Worm (Caenorhabditis elegans): ENCODE measurements around the gene spp-12.
A peak's percentile ranks its signal among the peaks of the same experiment; 100 is the strongest.

Gene spp-12

ce11 chrV:13929503-13929902, 39.9 kb downstream of the spp-12 start, which contains the start of gene srxa-13:
srxa-13 (plus strand) TSS chrV:13929803.
- TF ChIP-seq dve-1 (tag; optimal IDR thresholded peaks at IDR 0.05; ENCODE audit: insufficient read depth), result no peak
- no peak for TF ChIP-seq skn-1 (tag; optimal IDR thresholded peaks at IDR 0.05)
- TF ChIP-seq ceh-82 (tag; optimal IDR thresholded peaks at IDR 0.05), result no peak
- TF ChIP-seq Y5F2A.4 (GFP tag; optimal IDR thresholded peaks at IDR 0.05), result no peak
- TF ChIP-seq nhr-28 (tag; optimal IDR thresholded peaks at IDR 0.05), result no peak
- TF ChIP-seq ZK546.5 (tag; optimal IDR thresholded peaks at IDR 0.05), result no peak
- TF ChIP-seq F49E8.2 (tag; optimal IDR thresholded peaks at IDR 0.05; ENCODE audit: borderline replicate concordance), result no peak
- TF ChIP-seq unc-130 (GFP tag; optimal IDR thresholded peaks at IDR 0.05), result no peak
- TF ChIP-seq nhr-10 (tag; optimal IDR thresholded peaks at IDR 0.05), result no peak

DNA sequence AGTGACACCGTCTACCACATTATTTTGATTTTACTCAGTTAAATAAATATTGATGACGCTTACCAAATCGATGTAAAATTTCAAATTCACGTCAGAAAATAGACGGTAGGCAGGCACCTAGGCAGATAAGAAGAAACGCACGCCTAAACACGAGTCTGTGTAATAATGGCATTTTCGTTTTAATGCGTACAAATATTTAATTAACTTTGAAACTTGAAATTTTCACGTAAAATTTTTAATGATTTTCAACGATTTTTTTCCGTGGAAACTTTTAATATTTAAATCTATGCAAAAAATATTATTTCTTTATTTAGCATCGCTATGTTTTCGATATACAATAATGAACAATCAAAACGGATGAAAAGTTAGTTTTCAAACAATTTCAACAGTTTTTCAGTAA, 41.6 kb downstream of the spp-12 start, which contains the start of gene C06B3.16:
Gene C06B3.16, plus strand, starts transcription at position 301 of the 400 bp plus-strand sequence.
- TF ChIP-seq lin-15B (tag; optimal IDR thresholded peaks at IDR 0.05) (no peak), aha-1 (tag) (peak; percentile 18), spr-3 (GFP tag; optimal IDR thresholded peaks at IDR 0.05) (no peak)

DNA sequence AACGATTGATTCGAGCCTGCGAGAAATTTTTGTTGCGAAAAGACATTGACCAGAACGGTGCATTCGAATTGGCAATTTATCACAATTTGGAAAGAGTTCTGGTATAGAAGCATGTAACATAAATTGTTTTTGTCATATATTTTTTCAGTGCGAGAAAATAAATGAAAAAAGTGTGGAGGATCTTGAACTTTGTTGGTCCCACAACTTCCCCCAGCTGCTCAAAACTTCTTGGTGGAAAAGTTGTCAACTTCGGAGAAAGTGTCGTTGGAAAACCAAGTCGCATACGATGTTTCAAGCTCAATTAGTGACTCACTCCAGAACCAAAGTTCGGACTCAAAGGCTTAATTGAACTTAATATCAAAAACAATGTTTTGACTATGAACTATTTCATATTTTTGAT, 42.3 kb downstream of the spp-12 start:
- no peak for TF ChIP-seq lin-29 (GFP tag; IDR thresholded peaks at IDR 0.05)
- peak; percentile 94 for TF ChIP-seq aha-1 (tag)
- TF ChIP-seq nhr-25 (tag; optimal IDR thresholded peaks at IDR 0.05; ENCODE audit: borderline replicate concordance, insufficient read depth), result no peak
- peak in 1 of 2 experiments; percentile 34 for TF ChIP-seq unc-62 (GFP tag; optimal IDR thresholded peaks at IDR 0.05 in 1 of 2)
- TF ChIP-seq unc-62 (tag; optimal IDR thresholded peaks at IDR 0.05), result no peak
- no peak for TF ChIP-seq mdl-1 (tag; optimal IDR thresholded peaks at IDR 0.05)
- TF ChIP-seq zfp-2 (tag; optimal IDR thresholded peaks at IDR 0.05), result no peak
- TF ChIP-seq ZK546.5 (tag; optimal IDR thresholded peaks at IDR 0.05), result no peak
- no peak for TF ChIP-seq hmg-1.1 (GFP tag; IDR thresholded peaks at IDR 0.05)

ce11 chrV:13934545-13934944, 44.9 kb downstream of the spp-12 start, which contains the start of gene R10D12.1:
R10D12.1 (minus strand) TSS chrV:13934645.
- TF ChIP-seq pha-4 (GFP tag; IDR thresholded peaks at IDR 0.05) (no peak), pha-4 (tag; optimal IDR thresholded peaks at IDR 0.05) (no peak), pqm-1 (tag; optimal IDR thresholded peaks at IDR 0.05) (no peak), nhr-28 (tag; optimal IDR thresholded peaks at IDR 0.05) (peak; percentile 19), hlh-30 (tag; optimal IDR thresholded peaks at IDR 0.05; ENCODE audit: insufficient read depth) (peak; percentile 7), zag-1 (tag; optimal IDR thresholded peaks at IDR 0.05) (no peak), lin-39 (tag; optimal IDR thresholded peaks at IDR 0.05) (no peak)

DNA sequence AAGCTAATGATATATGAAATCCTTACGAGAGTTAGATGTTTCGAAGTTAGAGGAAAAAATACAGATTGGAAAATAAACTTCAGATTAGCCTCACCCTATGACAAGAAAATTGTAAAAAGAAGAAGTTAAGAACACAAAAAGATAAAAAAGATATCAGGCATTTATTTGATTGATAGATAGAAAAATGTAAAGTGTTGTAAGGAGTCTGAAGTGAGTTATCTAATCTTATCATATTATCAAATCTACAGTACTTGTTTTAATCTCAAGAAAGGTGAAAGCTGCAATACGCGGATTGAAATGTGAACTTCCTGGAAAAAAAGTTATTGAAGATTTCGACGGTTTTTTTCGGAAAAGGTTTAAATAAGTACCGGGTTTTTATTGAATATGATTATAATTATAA, 45.8 kb downstream of the spp-12 start:
- no peak for TF ChIP-seq F10B5.3 (tag; optimal IDR thresholded peaks at IDR 0.05)
- TF ChIP-seq Y105C5A.15 (GFP tag; IDR thresholded peaks at IDR 0.05), result no peak
- no peak for TF ChIP-seq nhr-77 (tag; optimal IDR thresholded peaks at IDR 0.05)
- no peak for TF ChIP-seq saeg-2 (GFP tag; IDR thresholded peaks at IDR 0.05)
- no peak for TF ChIP-seq ces-1 (GFP tag; optimal IDR thresholded peaks at IDR 0.05)
- no peak for TF ChIP-seq daf-19 (GFP tag; conservative IDR thresholded peaks at IDR 0.05)
- no peak for TF ChIP-seq ceh-32 (tag; optimal IDR thresholded peaks at IDR 0.05; ENCODE audit: poor library complexity)
- TF ChIP-seq Y48G9A.11 (GFP tag; IDR thresholded peaks at IDR 0.05), result no peak
- TF ChIP-seq nhr-28 (tag; optimal IDR thresholded peaks at IDR 0.05), result no peak
- TF ChIP-seq ctbp-1 (GFP tag; IDR thresholded peaks at IDR 0.05), result no peak
- TF ChIP-seq ceh-20 (GFP tag; IDR thresholded peaks at IDR 0.05), result no peak
- no peak for TF ChIP-seq hif-1 (tag; optimal IDR thresholded peaks at IDR 0.05)
- no peak for TF ChIP-seq F44E2.7 (GFP tag; IDR thresholded peaks at IDR 0.05)
- no peak for TF ChIP-seq R02D3.7 (tag; optimal IDR thresholded peaks at IDR 0.05)
- TF ChIP-seq D1046.2 (GFP tag; IDR thresholded peaks at IDR 0.05), result no peak
- no peak for TF ChIP-seq nhr-25 (tag; optimal IDR thresholded peaks at IDR 0.05; ENCODE audit: borderline replicate concordance, insufficient read depth)
- no peak for TF ChIP-seq daf-12 (tag; optimal IDR thresholded peaks at IDR 0.05)
- no peak for TF ChIP-seq gei-8 (GFP tag; optimal IDR thresholded peaks at IDR 0.05)
- no peak for TF ChIP-seq nhr-48 (tag; optimal IDR thresholded peaks at IDR 0.05)
- no peak for TF ChIP-seq unc-39 (tag; optimal IDR thresholded peaks at IDR 0.05)
